Worm (Caenorhabditis elegans): ENCODE measurements around the gene sqv-1.

Gene sqv-1

ce11 chrIV:8325667-8326066 lies 35.2 kb upstream of the sqv-1 start, which contains the start of gene F35H10.3:
Gene F35H10.3, plus strand, starts transcription at chrIV:8325967.
- TF ChIP-seq sox-4 (tag; optimal IDR thresholded peaks at IDR 0.05) = no peak
- TF ChIP-seq unc-3 (GFP tag; conservative IDR thresholded peaks at IDR 0.05) = no peak
- no peak for TF ChIP-seq unc-3 (tag; optimal IDR thresholded peaks at IDR 0.05)
- TF ChIP-seq ceh-14 (tag; optimal IDR thresholded peaks at IDR 0.05) = no peak
- TF ChIP-seq elt-4 (tag; optimal IDR thresholded peaks at IDR 0.05) = no peak
- TF ChIP-seq fax-1 (tag; optimal IDR thresholded peaks at IDR 0.05) = no peak
- no peak for TF ChIP-seq sox-2 (GFP tag; IDR thresholded peaks at IDR 0.05)
- no peak for TF ChIP-seq pros-1 (tag; optimal IDR thresholded peaks at IDR 0.05)
- no peak for TF ChIP-seq C08G9.2 (tag; optimal IDR thresholded peaks at IDR 0.05)
- no peak for TF ChIP-seq eyg-1 (tag; optimal IDR thresholded peaks at IDR 0.05)
- TF ChIP-seq madf-2 (tag; optimal IDR thresholded peaks at IDR 0.05) = no peak
- TF ChIP-seq ref-2 (tag; optimal IDR thresholded peaks at IDR 0.05) = no peak
- TF ChIP-seq odd-2 (tag; optimal IDR thresholded peaks at IDR 0.05) = no peak

- TF ChIP-seq F13H6.1 (tag; optimal IDR thresholded peaks at IDR 0.05) = no peak
- no peak for TF ChIP-seq nfya-1 (tag; optimal IDR thresholded peaks at IDR 0.05)
- no peak for TF ChIP-seq pha-2 (tag; optimal IDR thresholded peaks at IDR 0.05)
- no peak for TF ChIP-seq hlh-13 (GFP tag; optimal IDR thresholded peaks at IDR 0.05)
- TF ChIP-seq ceh-2 (tag; optimal IDR thresholded peaks at IDR 0.05) = no peak
- TF ChIP-seq ttx-3 (tag; optimal IDR thresholded peaks at IDR 0.05) = no peak
- no peak for TF ChIP-seq ztf-16 (tag; optimal IDR thresholded peaks at IDR 0.05)
- no peak for TF ChIP-seq tbx-2 (tag; optimal IDR thresholded peaks at IDR 0.05)
- TF ChIP-seq ceh-19 (GFP tag; optimal IDR thresholded peaks at IDR 0.05) = no peak
Measured at ce11 chrIV:8328913-8329312, 32.0 kb upstream of the sqv-1 start, which contains the start of gene F35H10.2. Gene F35H10.2, plus strand, starts transcription at chrIV:8329213.

ce11 chrIV:8332526-8332925 lies 28.4 kb upstream of the sqv-1 start, which contains the start of gene lys-10:
Gene lys-10, plus strand, starts transcription at chrIV:8332826.
- TF ChIP-seq pha-4 (tag; optimal IDR thresholded peaks at IDR 0.05) = no peak
- no peak for TF ChIP-seq tbx-2 (tag; optimal IDR thresholded peaks at IDR 0.05)
- no peak for TF ChIP-seq gmeb-2 (tag; optimal IDR thresholded peaks at IDR 0.05)
- no peak for TF ChIP-seq fax-1 (tag; optimal IDR thresholded peaks at IDR 0.05)
- TF ChIP-seq ttx-3 (tag; optimal IDR thresholded peaks at IDR 0.05) = no peak

ce11 chrIV:8333034-8333433 lies 27.9 kb upstream of the sqv-1 start:
- no peak for TF ChIP-seq dve-1 (tag; optimal IDR thresholded peaks at IDR 0.05)
- no peak for TF ChIP-seq pros-1 (tag; optimal IDR thresholded peaks at IDR 0.05)
- no peak for TF ChIP-seq lin-11 (tag; optimal IDR thresholded peaks at IDR 0.05)
- TF ChIP-seq hlh-8 (tag; optimal IDR thresholded peaks at IDR 0.05) = no peak
- no peak for TF ChIP-seq mec-3 (tag; optimal IDR thresholded peaks at IDR 0.05; ENCODE audit: borderline replicate concordance)
- no peak for TF ChIP-seq nhr-232 (tag; optimal IDR thresholded peaks at IDR 0.05)
- no peak for TF ChIP-seq pax-1 (tag; optimal IDR thresholded peaks at IDR 0.05)
- no peak for TF ChIP-seq tbx-7 (tag; optimal IDR thresholded peaks at IDR 0.05)
- no peak for TF ChIP-seq sox-4 (tag; optimal IDR thresholded peaks at IDR 0.05)
- TF ChIP-seq ceh-45 (GFP tag; IDR thresholded peaks at IDR 0.05) = no peak
- TF ChIP-seq ceh-6 (GFP tag; optimal IDR thresholded peaks at IDR 0.05) = no peak
- no peak for TF ChIP-seq odd-2 (tag; optimal IDR thresholded peaks at IDR 0.05)
- TF ChIP-seq tbx-2 (tag; optimal IDR thresholded peaks at IDR 0.05) = no peak
- TF ChIP-seq nfya-1 (tag; optimal IDR thresholded peaks at IDR 0.05) = no peak
- TF ChIP-seq unc-3 (GFP tag; conservative IDR thresholded peaks at IDR 0.05) = no peak
- no peak for TF ChIP-seq unc-3 (tag; optimal IDR thresholded peaks at IDR 0.05)
- no peak for TF ChIP-seq ceh-14 (tag; optimal IDR thresholded peaks at IDR 0.05)
- TF ChIP-seq hlh-15 (tag; optimal IDR thresholded peaks at IDR 0.05) = no peak
- no peak for TF ChIP-seq sox-2 (GFP tag; IDR thresholded peaks at IDR 0.05)
- TF ChIP-seq dmd-4 (tag; optimal IDR thresholded peaks at IDR 0.05; ENCODE audit: borderline replicate concordance) = no peak
- TF ChIP-seq syd-9 (tag; optimal IDR thresholded peaks at IDR 0.05) = no peak
